Worm (Caenorhabditis elegans) whole organism, early embryonic: ENCODE results near the gene lys-7.

Source experiments
- F13C5.2 ChIP-seq: sonication (generic microtip); optimal IDR thresholded peaks from 2 replicates; lab custom pipeline; 2017; ENCODE audit warnings: mild to moderate bottlenecking, missing genetic modification characterization, inconsistent platforms, missing compliant biosample characterization
- ama-1 ChIP-seq: fragments of 150-350 bp; optimal IDR thresholded peaks from 2 replicates; lab custom pipeline; 2014
- ceh-13 ChIP-seq: fragments of 200-800 bp; sonication (Bioruptor generic); optimal IDR thresholded peaks from 2 replicates; lab custom pipeline; 2018; ENCODE audit warnings: mild to moderate bottlenecking, missing genetic modification characterization, missing compliant biosample characterization
- ceh-36 ChIP-seq: sonication (generic microtip); optimal IDR thresholded peaks from 2 replicates; lab custom pipeline; 2016; ENCODE audit warnings: missing genetic modification characterization, inconsistent platforms, missing compliant biosample characterization
- flt-1 ChIP-seq: fragments of 200-800 bp; sonication (Bioruptor generic); IDR thresholded peaks from 2 replicates; pipeline ENCODE4 v1.3.6; 2022; ENCODE audit warnings: missing genetic modification characterization, missing compliant biosample characterization
- hmg-4 ChIP-seq: fragments of 200-800 bp; sonication (Bioruptor generic); optimal IDR thresholded peaks from 2 replicates; lab custom pipeline; 2018; ENCODE audit warnings: mild to moderate bottlenecking, missing genetic modification characterization, missing compliant biosample characterization
- hnd-1 ChIP-seq: sonication (generic microtip); optimal IDR thresholded peaks from 2 replicates; lab custom pipeline; 2016; ENCODE audit warnings: missing genetic modification characterization, missing compliant biosample characterization
- scrt-1 ChIP-seq: fragments of 200-800 bp; sonication (Bioruptor generic); IDR thresholded peaks from 2 replicates; pipeline ENCODE4 v1.3.6; 2022; ENCODE audit warnings: missing genetic modification characterization, missing compliant biosample characterization
- sea-1 ChIP-seq: fragments of 200-800 bp; sonication (Bioruptor generic); conservative IDR thresholded peaks from 2 replicates; pipeline ENCODE4 v1.3.6; 2022; ENCODE audit warnings: missing genetic modification characterization, missing compliant biosample characterization
- tbx-11 ChIP-seq: fragments of 200-800 bp; sonication (Bioruptor generic); IDR thresholded peaks from 2 replicates; pipeline ENCODE4 v1.3.6; 2022; ENCODE audit warnings: missing genetic modification characterization, missing compliant biosample characterization

DNA sequence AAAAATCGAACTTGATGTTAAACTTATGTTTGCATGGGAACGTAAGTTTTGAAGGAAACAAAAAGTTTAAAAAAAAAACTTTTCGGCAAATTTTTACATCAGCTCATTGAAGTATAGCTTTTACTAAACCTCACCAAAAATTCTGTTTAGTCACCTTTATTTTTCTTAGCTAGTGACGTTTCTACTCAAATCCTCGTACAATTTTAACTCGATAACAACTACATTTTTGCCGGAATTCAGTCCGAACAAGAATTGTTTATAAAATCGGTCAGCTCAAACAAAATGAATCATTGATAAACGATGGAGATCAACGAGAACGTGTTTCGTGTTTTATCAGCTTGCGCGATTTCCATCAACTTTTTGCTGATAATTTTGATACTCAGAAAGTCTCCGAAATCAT is 44.5 kb upstream of the lys-7 start, which contains the start of gene str-260:
- TF ChIP-seq ceh-36 (tag; lab: Kevin White, UChicago) (no peak), ama-1 (lab: Kevin White, UChicago) (no peak), flt-1 (GFP tag; lab: Robert Waterston, UW) (no peak), sea-1 (GFP tag; lab: Robert Waterston, UW) (no peak), hnd-1 (no peak), ceh-13 (no peak), hmg-4 (GFP tag; lab: Kevin White, UChicago) (no peak), scrt-1 (GFP tag; lab: Robert Waterston, UW) (no peak), tbx-11 (GFP tag; lab: Robert Waterston, UW) (no peak), F13C5.2 (tag; lab: Kevin White, UChicago) (no peak)
